Fruit fly (Drosophila melanogaster) whole organism, wandering third instar larva: ENCODE measurements around the gene Proc.

ENCODE experiments used
- Abd-B ChIP-seq: fragments of >200 bp; optimal IDR thresholded peaks from 2 replicates; lab custom pipeline; 2017; ENCODE audit warnings: missing biosample characterization, missing genetic modification characterization
- CG32264 ChIP-seq: fragments of 200-800 bp; sonication (Bioruptor generic); optimal IDR thresholded peaks from 2 replicates; lab custom pipeline; 2016; ENCODE audit warnings: missing biosample characterization, missing genetic modification characterization
- CG9705 ChIP-seq: fragments of 200-800 bp; sonication (Bioruptor generic); optimal IDR thresholded peaks from 2 replicates; lab custom pipeline; 2018; ENCODE audit warnings: missing biosample characterization, mild to moderate bottlenecking, missing genetic modification characterization
- CrebA ChIP-seq: fragments of 200-800 bp; sonication (Bioruptor generic); optimal IDR thresholded peaks from 2 replicates; lab custom pipeline; 2016; ENCODE audit warnings: missing biosample characterization, mild to moderate bottlenecking, missing genetic modification characterization, borderline replicate concordance
- Dfd ChIP-seq: fragments of >200 bp; optimal IDR thresholded peaks from 2 replicates; lab custom pipeline; 2017; ENCODE audit warnings: missing biosample characterization, missing genetic modification characterization
- Dif ChIP-seq: fragments of 200-275, 200-300 bp; sonication (Bioruptor generic); optimal IDR thresholded peaks from 2 replicates; lab custom pipeline; 2018; ENCODE audit warnings: missing biosample characterization, missing genetic modification characterization; ENCODE audit not compliant: partially characterized antibody
- GATAd ChIP-seq: sonication (Bioruptor generic); optimal IDR thresholded peaks from 2 replicates; lab custom pipeline; 2016; ENCODE audit warnings: missing biosample characterization, missing genetic modification characterization
- HLH106 ChIP-seq: fragments of 200-800 bp; optimal IDR thresholded peaks from 3 replicates; lab custom pipeline; 2019; ENCODE audit warnings: missing biosample characterization, mild to moderate bottlenecking, missing genetic modification characterization, moderate library complexity
- Hnf4 ChIP-seq: fragments of 200-800 bp; sonication (Bioruptor generic); optimal IDR thresholded peaks from 2 replicates; lab custom pipeline; 2016; ENCODE audit warnings: missing biosample characterization, mild to moderate bottlenecking, missing genetic modification characterization
- Hr78 ChIP-seq: fragments of >200 bp; optimal IDR thresholded peaks from 2 replicates; lab custom pipeline; 2017; ENCODE audit warnings: missing biosample characterization, missing genetic modification characterization
- Hr83 ChIP-seq: fragments of 200-300 bp; sonication (Bioruptor generic); optimal IDR thresholded peaks from 2 replicates; lab custom pipeline; 2016; ENCODE audit warnings: missing biosample characterization, mild to moderate bottlenecking, missing genetic modification characterization, moderate library complexity; ENCODE audit not compliant: poor library complexity, severe bottlenecking
- Jra ChIP-seq: sonication (Bioruptor generic); optimal IDR thresholded peaks from 2 replicates; lab custom pipeline; 2016; ENCODE audit warnings: missing biosample characterization, missing genetic modification characterization
- Mio ChIP-seq: sonication (Bioruptor generic); optimal IDR thresholded peaks from 2 replicates; lab custom pipeline; 2016; ENCODE audit warnings: missing biosample characterization, missing genetic modification characterization
- Myc ChIP-seq: fragments of >200 bp; optimal IDR thresholded peaks from 2 replicates; lab custom pipeline; 2017
- N ChIP-seq: fragments of >200 bp; optimal IDR thresholded peaks from 2 replicates; lab custom pipeline; 2018; ENCODE audit warnings: missing biosample characterization, missing external identifiers, missing genetic modification characterization
- OdsH ChIP-seq: fragments of 200-800 bp; sonication (Bioruptor generic); optimal IDR thresholded peaks from 2 replicates; lab custom pipeline; 2016; ENCODE audit warnings: missing biosample characterization, mild to moderate bottlenecking, missing genetic modification characterization
- Rel ChIP-seq, 2 experiments: fragments of 200-800 bp; sonication (Bioruptor generic) in 1 of 2; optimal IDR thresholded peaks; 2 replicates in 1 of 2; 3 replicates in 1 of 2; lab custom pipeline; 2016 to 2019; ENCODE audit warnings: mild to moderate bottlenecking in 2 of 2, missing biosample characterization in 2 of 2, missing genetic modification characterization in 2 of 2, moderate library complexity in 1 of 2
- Sp1 ChIP-seq: fragments of 200-800 bp; sonication (Bioruptor generic); optimal IDR thresholded peaks from 3 replicates; lab custom pipeline; 2019; ENCODE audit warnings: missing biosample characterization, mild to moderate bottlenecking, missing genetic modification characterization, moderate library complexity
- Vsx2 ChIP-seq: fragments of 200-300, 225-300 bp; sonication (Bioruptor generic); optimal IDR thresholded peaks from 2 replicates; lab custom pipeline; 2018; ENCODE audit warnings: missing biosample characterization, missing genetic modification characterization; ENCODE audit not compliant: partially characterized antibody
- br ChIP-seq: fragments of 200-800 bp; sonication (Bioruptor generic); optimal IDR thresholded peaks from 2 replicates; lab custom pipeline; 2016; ENCODE audit warnings: missing biosample characterization, missing genetic modification characterization
- brk ChIP-seq: fragments of 200-800 bp; sonication (Bioruptor generic); optimal IDR thresholded peaks from 2 replicates; lab custom pipeline; 2016; ENCODE audit warnings: missing biosample characterization, mild to moderate bottlenecking, missing genetic modification characterization
- dl ChIP-seq, 2 experiments: fragments of 175-275, 200-275 bp in 1 of 2; fragments of 200-275 bp in 1 of 2; sonication (Bioruptor generic); optimal IDR thresholded peaks; lab custom pipeline; 2018; ENCODE audit warnings: mild to moderate bottlenecking in 2 of 2, missing biosample characterization in 2 of 2, missing genetic modification characterization in 2 of 2, moderate library complexity in 2 of 2; ENCODE audit not compliant: partially characterized antibody in 2 of 2, insufficient read depth in 1 of 2
- dmrt93B ChIP-seq: fragments of 200-800 bp; sonication (Bioruptor generic); optimal IDR thresholded peaks from 2 replicates; lab custom pipeline; 2018; ENCODE audit warnings: missing biosample characterization, mild to moderate bottlenecking, missing genetic modification characterization
- dsf ChIP-seq: sonication (Bioruptor generic); optimal IDR thresholded peaks from 2 replicates; lab custom pipeline; 2016; ENCODE audit warnings: missing biosample characterization, missing genetic modification characterization, borderline replicate concordance
- ey ChIP-seq: fragments of 200-800 bp; sonication (Bioruptor generic); optimal IDR thresholded peaks from 2 replicates; lab custom pipeline; 2016; ENCODE audit warnings: missing biosample characterization, missing genetic modification characterization
- foxo ChIP-seq, 2 experiments: fragments of 200-800 bp; sonication (Bioruptor generic); optimal IDR thresholded peaks; 2 replicates in 1 of 2; 3 replicates in 1 of 2; lab custom pipeline; 2016 to 2017; ENCODE audit warnings: missing biosample characterization in 2 of 2, missing genetic modification characterization in 2 of 2
- fru ChIP-seq: fragments of 200-800 bp; sonication (Bioruptor generic); optimal IDR thresholded peaks from 3 replicates; lab custom pipeline; 2016; ENCODE audit warnings: missing biosample characterization, mild to moderate bottlenecking, missing genetic modification characterization
- h ChIP-seq: fragments of 200-800 bp; sonication (Bioruptor generic); optimal IDR thresholded peaks from 3 replicates; lab custom pipeline; 2016; ENCODE audit warnings: missing biosample characterization, mild to moderate bottlenecking, missing genetic modification characterization
- jim ChIP-seq: fragments of 175-275, 200-325 bp; sonication (Bioruptor generic); optimal IDR thresholded peaks from 2 replicates; lab custom pipeline; 2016; ENCODE audit warnings: missing biosample characterization, mild to moderate bottlenecking, missing genetic modification characterization
- lola ChIP-seq: fragments of >200 bp; optimal IDR thresholded peaks from 2 replicates; lab custom pipeline; 2017; ENCODE audit warnings: missing biosample characterization, missing genetic modification characterization
- pan ChIP-seq: fragments of >200 bp; optimal IDR thresholded peaks from 2 replicates; lab custom pipeline; 2017
- psq ChIP-seq: fragments of 200-800 bp; sonication (Bioruptor generic); optimal IDR thresholded peaks from 3 replicates; lab custom pipeline; 2017; ENCODE audit warnings: missing biosample characterization, mild to moderate bottlenecking, missing genetic modification characterization, moderate library complexity
- rgr ChIP-seq: fragments of 200-800 bp; sonication (Bioruptor generic); optimal IDR thresholded peaks from 3 replicates; lab custom pipeline; 2016; ENCODE audit warnings: missing biosample characterization, mild to moderate bottlenecking, missing genetic modification characterization
- sage ChIP-seq: fragments of 200-800 bp; sonication (Bioruptor generic); optimal IDR thresholded peaks from 2 replicates; lab custom pipeline; 2016; ENCODE audit warnings: missing biosample characterization, mild to moderate bottlenecking, missing genetic modification characterization
- sv ChIP-seq: fragments of 200-800 bp; sonication (Bioruptor generic); optimal IDR thresholded peaks from 3 replicates; lab custom pipeline; 2016; ENCODE audit warnings: missing biosample characterization, missing genetic modification characterization
- tai ChIP-seq: sonication (Bioruptor generic); optimal IDR thresholded peaks from 2 replicates; lab custom pipeline; 2016; ENCODE audit warnings: missing biosample characterization, missing genetic modification characterization
- usp ChIP-seq: fragments of >200 bp; optimal IDR thresholded peaks from 2 replicates; lab custom pipeline; 2017; ENCODE audit warnings: missing biosample characterization, missing genetic modification characterization
- woc ChIP-seq: sonication (Bioruptor generic); optimal IDR thresholded peaks from 2 replicates; lab custom pipeline; 2016; ENCODE audit warnings: missing biosample characterization, mild to moderate bottlenecking, missing genetic modification characterization

Gene Proc

DNA sequence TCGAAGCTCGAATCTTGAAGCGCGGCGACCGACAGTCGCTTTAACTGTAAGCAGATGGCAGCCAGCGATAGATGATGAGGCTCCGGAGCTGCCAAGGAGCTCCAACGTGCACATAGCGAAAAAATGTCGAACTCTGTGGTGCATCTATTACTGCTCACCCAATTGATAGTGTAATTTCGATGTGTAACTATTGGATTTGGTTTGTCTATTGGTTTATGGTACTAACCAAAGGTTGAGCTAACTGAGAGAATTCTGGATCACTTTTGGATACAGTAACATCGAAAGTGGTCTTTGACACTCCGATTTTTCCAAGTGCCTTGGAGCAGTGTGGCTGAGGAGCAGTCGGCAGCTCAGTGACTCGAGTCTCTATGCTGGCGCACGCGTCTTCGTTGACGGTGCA lies 27.3 kb upstream of the Proc start:
- TF ChIP-seq Dif (GFP tag; lab: Kevin White, UChicago): no peak
- no peak for TF ChIP-seq N (GFP tag; lab: Kevin White, UChicago)
- no peak for TF ChIP-seq dsf (GFP tag; lab: Kevin White, UChicago)
- TF ChIP-seq foxo (GFP tag; optimal IDR thresholded peaks at IDR 0.05; lab: Kevin White, UChicago): no peak
- TF ChIP-seq Dfd: no peak
- no peak for TF ChIP-seq pan (lab: Kevin White, UChicago)
- peak; percentile 39 for TF ChIP-seq HLH106 (tag; lab: Kevin White, UChicago)
- no peak for TF ChIP-seq jim
- TF ChIP-seq CrebA (GFP tag; lab: Kevin White, UChicago): no peak
- no peak for TF ChIP-seq psq (GFP tag; lab: Kevin White, UChicago)
- TF ChIP-seq Hr78 (GFP tag; lab: Kevin White, UChicago): no peak
- TF ChIP-seq CG9705 (GFP tag; lab: Kevin White, UChicago): no peak
- TF ChIP-seq sage (GFP tag; lab: Kevin White, UChicago): no peak
- TF ChIP-seq GATAd (GFP tag; lab: Kevin White, UChicago): no peak
- TF ChIP-seq CG32264 (GFP tag; lab: Kevin White, UChicago): no peak
- TF ChIP-seq ey: peak; percentile 44
- no peak for TF ChIP-seq usp
- TF ChIP-seq br: peak; percentile 34
- no peak for TF ChIP-seq Jra (GFP tag; lab: Kevin White, UChicago)
- TF ChIP-seq Rel (GFP tag; optimal IDR thresholded peaks at IDR 0.05; lab: Kevin White, UChicago): no peak
- no peak for TF ChIP-seq Rel (tag; optimal IDR thresholded peaks at IDR 0.05; lab: Kevin White, UChicago)
- TF ChIP-seq lola (GFP tag; lab: Kevin White, UChicago): no peak
- TF ChIP-seq dl (GFP tag; optimal IDR thresholded peaks at IDR 0.05; lab: Kevin White, UChicago; ENCODE audit: insufficient read depth in 1 of 2, partially characterized antibody in 2 of 2): no peak
- peak; percentile 33 for TF ChIP-seq rgr
- peak; percentile 27 for TF ChIP-seq fru (GFP tag; lab: Kevin White, UChicago)
- peak; percentile 54 for TF ChIP-seq h (GFP tag; lab: Kevin White, UChicago)
- no peak for TF ChIP-seq Hr83 (GFP tag; lab: Kevin White, UChicago)
- no peak for TF ChIP-seq Abd-B (GFP tag; lab: Kevin White, UChicago)
- peak; percentile 19 for TF ChIP-seq Sp1
- TF ChIP-seq Mio (GFP tag; lab: Kevin White, UChicago): no peak
- TF ChIP-seq Myc (lab: Kevin White, UChicago): no peak
- TF ChIP-seq dmrt93B (GFP tag; lab: Kevin White, UChicago): no peak
- TF ChIP-seq brk: no peak
- TF ChIP-seq Vsx2 (GFP tag; lab: Kevin White, UChicago): no peak
- no peak for TF ChIP-seq woc (GFP tag; lab: Kevin White, UChicago)
- no peak for TF ChIP-seq Hnf4
- no peak for TF ChIP-seq sv (GFP tag; lab: Kevin White, UChicago)
- peak; percentile 41 for TF ChIP-seq OdsH (GFP tag; lab: Kevin White, UChicago)
- no peak for TF ChIP-seq tai (GFP tag; lab: Kevin White, UChicago)

DNA sequence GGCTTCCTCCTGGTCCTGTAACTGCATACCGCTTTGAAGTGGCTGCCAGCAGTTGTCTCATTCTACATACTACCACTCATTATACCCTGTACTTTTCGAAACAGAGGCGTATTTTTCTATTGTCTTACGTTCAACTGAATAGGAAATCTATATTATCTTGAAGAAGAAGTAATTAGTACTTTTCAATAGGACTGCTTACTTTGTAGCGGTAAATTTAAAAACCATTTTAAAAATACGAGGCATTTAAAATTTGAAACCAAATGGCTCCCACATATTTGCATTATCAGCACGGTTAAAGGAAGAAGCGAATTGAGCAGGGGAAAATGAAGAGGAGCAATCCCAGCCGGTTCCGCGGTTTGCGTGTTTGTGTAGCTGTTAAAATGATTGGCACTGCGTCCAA lies 26.0 kb upstream of the Proc start:
- TF ChIP-seq HLH106 (tag; lab: Kevin White, UChicago) (peak; percentile 21), CG9705 (GFP tag; lab: Kevin White, UChicago) (no peak), CG32264 (GFP tag; lab: Kevin White, UChicago) (no peak), dsf (GFP tag; lab: Kevin White, UChicago) (no peak), Vsx2 (GFP tag; lab: Kevin White, UChicago) (no peak), Hnf4 (no peak), woc (GFP tag; lab: Kevin White, UChicago) (peak; percentile 53), rgr (peak; percentile 25), psq (GFP tag; lab: Kevin White, UChicago) (peak; percentile 25), jim (no peak), Sp1 (no peak), sv (GFP tag; lab: Kevin White, UChicago) (no peak), ey (peak; percentile 44), CrebA (GFP tag; lab: Kevin White, UChicago) (no peak), N (GFP tag; lab: Kevin White, UChicago) (no peak), fru (GFP tag; lab: Kevin White, UChicago) (peak; percentile 57), pan (lab: Kevin White, UChicago) (no peak), Hr78 (GFP tag; lab: Kevin White, UChicago) (no peak), h (GFP tag; lab: Kevin White, UChicago) (peak; percentile 68), Dif (GFP tag; lab: Kevin White, UChicago) (no peak), dl (GFP tag; optimal IDR thresholded peaks at IDR 0.05; lab: Kevin White, UChicago; ENCODE audit: insufficient read depth in 1 of 2, partially characterized antibody in 2 of 2) (no peak), OdsH (GFP tag; lab: Kevin White, UChicago) (peak; percentile 21), Jra (GFP tag; lab: Kevin White, UChicago) (no peak), brk (no peak), foxo (GFP tag; optimal IDR thresholded peaks at IDR 0.05; lab: Kevin White, UChicago) (peak in 1 of 2 experiments; percentile 54), br (no peak), Hr83 (GFP tag; lab: Kevin White, UChicago) (no peak), lola (GFP tag; lab: Kevin White, UChicago) (no peak), usp (no peak), dmrt93B (GFP tag; lab: Kevin White, UChicago) (peak; percentile 4), Dfd (no peak)
